Fruit fly (Drosophila melanogaster) whole organism, pupa: ENCODE results near the gene CG1105.

Source experiments
- CG10348 ChIP-seq: fragments of 200-800 bp; sonication (Bioruptor generic); IDR thresholded peaks from 2 replicates; pipeline ENCODE4 v1.3.6; 2022; ENCODE audit warnings: missing biosample characterization, missing genetic modification characterization
- CG12605 ChIP-seq: fragments of 200-800 bp; sonication (Bioruptor generic); IDR thresholded peaks from 2 replicates; pipeline ENCODE4 v1.3.6; 2022; ENCODE audit warnings: missing biosample characterization, missing genetic modification characterization
- CG13204 ChIP-seq: fragments of 200-800 bp; sonication (Bioruptor generic); optimal IDR thresholded peaks from 2 replicates; lab custom pipeline; 2018; ENCODE audit warnings: missing biosample characterization, mild to moderate bottlenecking, missing genetic modification characterization, moderate library complexity
- CG14655 ChIP-seq: fragments of 200-800 bp; sonication (Bioruptor generic); optimal IDR thresholded peaks from 3 replicates; lab custom pipeline; 2017; ENCODE audit warnings: mild to moderate bottlenecking, missing biosample characterization, missing genetic modification reagents, missing genetic modification characterization
- CG15710 ChIP-seq: fragments of 200-800 bp; sonication (Bioruptor generic); optimal IDR thresholded peaks from 2 replicates; lab custom pipeline; 2018; ENCODE audit warnings: missing biosample characterization, mild to moderate bottlenecking, missing genetic modification characterization, moderate library complexity
- CG17806 ChIP-seq: fragments of 200-800 bp; sonication (Bioruptor generic); optimal IDR thresholded peaks from 2 replicates; lab custom pipeline; 2018; ENCODE audit warnings: missing biosample characterization, mild to moderate bottlenecking, missing genetic modification characterization, moderate library complexity
- CG32121 ChIP-seq: fragments of 200-800 bp; sonication (Bioruptor generic); IDR thresholded peaks from 2 replicates; pipeline ENCODE4 v1.3.6; 2022; ENCODE audit warnings: missing biosample characterization, missing genetic modification characterization
- CG34367 ChIP-seq: fragments of 200-800 bp; sonication (Bioruptor generic); optimal IDR thresholded peaks from 2 replicates; lab custom pipeline; 2018; ENCODE audit warnings: missing biosample characterization, mild to moderate bottlenecking, missing genetic modification characterization
- CG4496 ChIP-seq: fragments of 200-800 bp; sonication (Bioruptor generic); IDR thresholded peaks from 3 replicates; pipeline ENCODE4 v1.3.6; 2022; ENCODE audit warnings: missing biosample characterization, missing genetic modification characterization
- CG8159 ChIP-seq: fragments of 200-800 bp; sonication (Bioruptor generic); optimal IDR thresholded peaks from 3 replicates; lab custom pipeline; 2018; ENCODE audit warnings: missing biosample characterization, mild to moderate bottlenecking, missing genetic modification characterization, moderate library complexity
- CG8301 ChIP-seq: fragments of 200-800 bp; sonication (Bioruptor generic); optimal IDR thresholded peaks from 2 replicates; lab custom pipeline; 2018; ENCODE audit warnings: missing biosample characterization, mild to moderate bottlenecking, missing genetic modification characterization
- CG9948 ChIP-seq: fragments of 200-800 bp; sonication (Bioruptor generic); optimal IDR thresholded peaks from 2 replicates; lab custom pipeline; 2018; ENCODE audit warnings: missing biosample characterization, mild to moderate bottlenecking, missing genetic modification characterization, moderate library complexity
- D1 ChIP-seq: fragments of 200-800 bp; sonication (Bioruptor generic); optimal IDR thresholded peaks from 2 replicates; lab custom pipeline; 2018; ENCODE audit warnings: missing biosample characterization, mild to moderate bottlenecking, missing genetic modification characterization, moderate library complexity
- EcR ChIP-seq: fragments of 200-800 bp; sonication (Bioruptor generic); optimal IDR thresholded peaks from 3 replicates; lab custom pipeline; 2019; ENCODE audit warnings: missing biosample characterization, missing genetic modification characterization, mild to moderate bottlenecking, moderate library complexity, missing genetic modification reagents
- Ets98B ChIP-seq: fragments of 200-800 bp; sonication (Bioruptor generic); IDR thresholded peaks from 2 replicates; pipeline ENCODE4 v1.3.6; 2022; ENCODE audit warnings: missing biosample characterization, missing genetic modification characterization
- Pif1A ChIP-seq: fragments of 200-800 bp; sonication (Bioruptor generic); optimal IDR thresholded peaks from 3 replicates; lab custom pipeline; 2016; ENCODE audit warnings: missing biosample characterization, missing genetic modification characterization
- Pif1B ChIP-seq: fragments of 200-800 bp; sonication (Bioruptor generic); optimal IDR thresholded peaks from 3 replicates; lab custom pipeline; 2016; ENCODE audit warnings: missing biosample characterization, missing genetic modification characterization
- Snoo ChIP-seq: fragments of 200-800 bp; sonication (Bioruptor generic); optimal IDR thresholded peaks from 3 replicates; lab custom pipeline; 2017; ENCODE audit warnings: missing biosample characterization, mild to moderate bottlenecking, missing genetic modification characterization, inconsistent platforms
- fd96Ca ChIP-seq: fragments of 200-800 bp; sonication (Bioruptor generic); IDR thresholded peaks from 3 replicates; pipeline ENCODE4 v1.3.6; 2022; ENCODE audit warnings: missing biosample characterization, missing genetic modification characterization
- gl ChIP-seq: fragments of 200-800 bp; sonication (Bioruptor generic); optimal IDR thresholded peaks from 2 replicates; lab custom pipeline; 2018; ENCODE audit warnings: missing biosample characterization, mild to moderate bottlenecking, missing genetic modification characterization
- rn ChIP-seq: fragments of 200-800 bp; sonication (Bioruptor generic); IDR thresholded peaks from 2 replicates; pipeline ENCODE4 v1.3.6; 2022; ENCODE audit warnings: missing biosample characterization, missing genetic modification characterization

Gene CG1105

DNA sequence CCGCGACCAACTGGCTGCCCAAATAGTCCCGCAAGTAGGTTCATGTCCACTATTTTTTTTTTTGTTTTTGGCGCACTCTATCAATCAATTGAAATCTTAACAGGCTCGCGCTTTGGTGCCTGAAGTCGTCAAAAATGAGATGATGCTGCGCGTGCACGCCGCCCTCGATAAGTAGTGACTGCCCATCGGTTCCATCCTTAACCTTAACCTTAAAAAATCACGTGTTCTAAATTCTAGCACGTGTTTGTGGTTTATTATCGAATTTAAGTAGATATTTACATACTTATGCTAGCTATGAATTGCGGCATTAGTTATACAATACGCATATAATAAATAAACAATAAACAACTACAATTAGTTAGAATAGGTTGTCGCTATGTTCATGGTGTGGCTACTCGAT, 27.4 kb upstream of the CG1105 start:
- no peak for TF ChIP-seq CG10348 (GFP tag; lab: Robert Waterston, UW)
- no peak for TF ChIP-seq CG14655 (GFP tag; lab: Kevin White, UChicago)
- TF ChIP-seq Snoo (tag; lab: Kevin White, UChicago) = no peak
- no peak for TF ChIP-seq CG32121 (GFP tag; lab: Robert Waterston, UW)
- no peak for TF ChIP-seq gl (tag; lab: Kevin White, UChicago)
- no peak for TF ChIP-seq D1 (tag; lab: Kevin White, UChicago)
- no peak for TF ChIP-seq CG34367 (tag; lab: Kevin White, UChicago)
- no peak for TF ChIP-seq CG13204 (GFP tag; lab: Kevin White, UChicago)
- TF ChIP-seq Pif1B (GFP tag; lab: Kevin White, UChicago) = no peak
- TF ChIP-seq CG12605 (GFP tag; lab: Robert Waterston, UW) = no peak
- TF ChIP-seq CG17806 (tag; lab: Kevin White, UChicago) = no peak
- TF ChIP-seq EcR = no peak
- TF ChIP-seq, all 21 proteins: peak for 0

DNA sequence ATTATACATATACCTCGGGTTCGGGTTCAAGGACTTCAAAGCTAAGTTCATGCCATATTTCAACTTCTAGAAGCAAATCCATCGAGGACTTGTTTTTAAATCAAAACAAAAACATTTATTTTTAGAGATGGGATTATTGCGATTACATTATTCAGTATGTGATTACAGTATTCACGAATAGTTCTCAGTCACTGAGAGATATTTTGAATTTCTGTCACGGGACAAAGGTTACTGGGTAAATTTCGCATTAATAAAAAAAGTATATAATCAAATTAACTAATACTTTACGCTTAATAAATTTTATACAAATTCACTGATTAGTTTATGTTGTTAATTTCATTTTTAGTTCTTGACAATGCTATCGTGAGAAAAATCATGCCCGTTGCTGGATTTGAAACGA, 26.7 kb upstream of the CG1105 start:
- TF ChIP-seq CG12605 (GFP tag; lab: Robert Waterston, UW) (0 out of 2 replicates have a peak, but pooled peaks have one; percentile 21), Pif1B (GFP tag; lab: Kevin White, UChicago) (peak; percentile 8), CG14655 (GFP tag; lab: Kevin White, UChicago) (no peak), CG8159 (tag; lab: Kevin White, UChicago) (peak; percentile 31), Ets98B (no peak), CG34367 (tag; lab: Kevin White, UChicago) (no peak), CG32121 (GFP tag; lab: Robert Waterston, UW) (no peak), CG17806 (tag; lab: Kevin White, UChicago) (no peak), CG4496 (0 out of 3 replicates have a peak, but pooled peaks have one; percentile 11), Snoo (tag; lab: Kevin White, UChicago) (peak; percentile 6), CG15710 (peak; percentile 27), EcR (no peak)

DNA sequence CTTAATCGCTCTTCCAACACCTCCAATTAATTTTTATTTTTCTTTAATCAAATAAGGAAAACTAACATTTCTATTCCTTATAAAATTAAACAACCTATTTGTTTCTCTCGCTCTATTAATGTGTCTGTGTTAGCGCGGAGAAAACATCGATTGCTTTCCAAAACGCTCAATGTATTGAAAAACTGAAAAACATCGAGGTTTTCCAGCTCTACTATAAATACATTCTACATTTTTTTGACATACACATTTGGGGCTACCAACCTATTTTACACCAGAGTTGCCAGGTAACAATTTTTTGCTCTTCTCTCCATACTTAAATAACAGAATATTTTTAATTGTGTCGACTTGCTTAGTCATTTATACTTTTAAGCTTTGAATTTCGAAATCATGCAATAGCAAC, 25.0 kb upstream of the CG1105 start:
- TF ChIP-seq CG4496 (no peak), CG12605 (GFP tag; lab: Robert Waterston, UW) (no peak), CG10348 (GFP tag; lab: Robert Waterston, UW) (no peak), CG34367 (tag; lab: Kevin White, UChicago) (no peak), CG9948 (no peak), CG8301 (tag; lab: Kevin White, UChicago) (no peak), Snoo (tag; lab: Kevin White, UChicago) (no peak), D1 (tag; lab: Kevin White, UChicago) (no peak), CG32121 (GFP tag; lab: Robert Waterston, UW) (no peak), EcR (no peak), CG13204 (GFP tag; lab: Kevin White, UChicago) (no peak), CG14655 (GFP tag; lab: Kevin White, UChicago) (no peak), Pif1B (GFP tag; lab: Kevin White, UChicago) (no peak), fd96Ca (GFP tag; lab: Robert Waterston, UW) (no peak)

DNA sequence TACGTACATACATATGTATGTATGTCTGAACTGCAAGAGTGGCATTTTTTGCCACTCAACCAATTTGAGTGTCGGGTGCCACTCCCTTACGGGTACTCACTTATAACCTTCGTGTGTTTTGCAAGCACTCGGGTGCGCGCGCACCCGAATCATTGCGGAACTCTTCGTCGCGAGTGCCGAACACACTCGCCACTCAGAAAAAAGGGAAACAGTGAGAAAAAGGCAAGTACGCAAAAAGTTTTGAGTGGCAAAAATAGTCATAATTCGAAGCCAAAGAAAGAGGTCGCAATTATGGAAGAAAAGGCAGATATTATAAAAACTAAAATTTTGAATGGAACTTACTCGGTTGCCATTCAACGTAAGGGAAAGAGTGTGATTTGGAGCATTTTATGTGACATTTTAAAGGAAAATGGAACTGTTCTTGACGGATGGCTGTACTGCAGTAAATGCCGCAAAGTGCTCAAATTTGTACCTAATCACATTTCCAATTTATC, 23.4 kb upstream of the CG1105 start:
- TF ChIP-seq CG8159 (tag; lab: Kevin White, UChicago) (no peak), CG17806 (tag; lab: Kevin White, UChicago) (peak; percentile 5), rn (GFP tag; lab: Robert Waterston, UW) (no peak), D1 (tag; lab: Kevin White, UChicago) (no peak), CG14655 (GFP tag; lab: Kevin White, UChicago) (no peak), CG9948 (no peak), CG8301 (tag; lab: Kevin White, UChicago) (no peak), CG13204 (GFP tag; lab: Kevin White, UChicago) (no peak), gl (tag; lab: Kevin White, UChicago) (no peak), Pif1A (peak; percentile 6), CG32121 (GFP tag; lab: Robert Waterston, UW) (peak; percentile 14; the same call in 1 of the 2 replicates), Ets98B (no peak), CG4496 (no peak; the same call in 2 of the 3 replicates), CG12605 (GFP tag; lab: Robert Waterston, UW) (no peak), CG15710 (peak; percentile 10), fd96Ca (GFP tag; lab: Robert Waterston, UW) (no peak; the same call in 2 of the 3 replicates), CG34367 (tag; lab: Kevin White, UChicago) (no peak), Snoo (tag; lab: Kevin White, UChicago) (no peak), Pif1B (GFP tag; lab: Kevin White, UChicago) (no peak), EcR (no peak)

DNA sequence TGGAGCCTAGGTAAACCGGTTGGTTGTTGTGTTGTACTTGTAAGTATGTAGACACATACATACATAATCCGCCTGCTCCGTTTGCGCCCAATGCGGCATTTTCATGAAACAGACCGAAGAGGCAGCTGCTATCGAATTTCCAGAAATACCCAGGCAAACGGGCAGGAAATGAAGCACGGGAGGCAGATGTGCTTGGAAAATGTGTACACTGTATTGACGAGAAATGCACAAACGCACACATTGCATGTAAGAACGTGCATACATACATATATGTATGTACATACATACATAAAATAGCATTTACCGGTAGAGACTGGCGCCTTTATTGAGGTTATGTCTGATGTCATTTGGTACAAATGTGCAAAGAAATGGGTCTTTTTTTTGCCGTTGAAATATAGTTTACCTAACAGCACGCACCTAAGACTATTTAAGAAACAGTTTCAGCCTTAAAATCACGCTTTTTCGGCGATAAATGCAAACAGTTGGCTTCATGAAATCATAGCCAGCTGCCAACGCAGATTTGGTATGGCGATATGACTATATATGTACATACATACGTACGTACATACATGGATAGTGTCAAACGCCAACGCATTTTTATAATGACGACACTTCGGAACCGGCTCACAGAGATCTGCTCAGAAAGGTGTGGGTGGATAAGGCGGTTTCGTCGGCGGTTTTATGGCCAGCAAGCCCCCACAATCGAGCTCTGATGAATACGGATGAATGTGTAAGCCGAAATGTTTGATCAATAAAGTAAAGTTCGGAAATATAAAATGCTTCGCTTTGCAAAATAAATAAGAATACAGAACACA, 22.8 kb upstream of the CG1105 start:
- TF ChIP-seq CG17806 (tag; lab: Kevin White, UChicago) (no peak), CG4496 (peak; percentile 45; the same call in 1 of the 3 replicates), CG13204 (GFP tag; lab: Kevin White, UChicago) (no peak), CG8159 (tag; lab: Kevin White, UChicago) (peak; percentile 32), CG32121 (GFP tag; lab: Robert Waterston, UW) (no peak)
